Worm (Caenorhabditis elegans) whole organism, L1 larva: Measurements from ENCODE around the gene C17C3.1.

Experiments used
- C16A3.4 ChIP-seq: fragments of 150-350 bp; optimal IDR thresholded peaks from 2 replicates; lab custom pipeline; 2014; ENCODE audit warnings: missing biosample characterization, missing genetic modification characterization
- C34B4.2 ChIP-seq: sonication (generic microtip); optimal IDR thresholded peaks from 2 replicates; lab custom pipeline; 2017; ENCODE audit warnings: mild to moderate bottlenecking, missing genetic modification characterization, missing compliant biosample characterization
- F16B12.6 ChIP-seq: fragments of 150-350 bp; optimal IDR thresholded peaks from 2 replicates; lab custom pipeline; 2014; ENCODE audit warnings: missing biosample characterization, missing genetic modification characterization
- Y116A8C.19 ChIP-seq: sonication (generic microtip); optimal IDR thresholded peaks from 2 replicates; lab custom pipeline; 2016; ENCODE audit warnings: missing compliant biosample characterization, missing genetic modification characterization, borderline replicate concordance
- aha-1 ChIP-seq: fragments of 150-350 bp; optimal IDR thresholded peaks from 2 replicates; lab custom pipeline; 2014; ENCODE audit warnings: missing biosample characterization, missing genetic modification characterization
- alr-1 ChIP-seq: fragments of 200-800 bp; sonication (Bioruptor generic); optimal IDR thresholded peaks from 2 replicates; lab custom pipeline; 2018; ENCODE audit warnings: borderline replicate concordance, mild to moderate bottlenecking, missing genetic modification characterization, missing compliant biosample characterization
- aly-2 ChIP-seq: fragments of 150-350 bp; optimal IDR thresholded peaks from 2 replicates; lab custom pipeline; 2014; ENCODE audit warnings: missing biosample characterization, missing genetic modification characterization
- blmp-1 ChIP-seq: fragments of 150-350 bp; optimal IDR thresholded peaks from 2 replicates; lab custom pipeline; 2014; ENCODE audit warnings: missing biosample characterization, missing genetic modification characterization
- ceh-8 ChIP-seq: fragments of 200-800 bp; sonication (Bioruptor generic); optimal IDR thresholded peaks from 2 replicates; lab custom pipeline; 2018; ENCODE audit warnings: mild to moderate bottlenecking, missing genetic modification characterization, moderate library complexity, missing compliant biosample characterization
- ceh-82 ChIP-seq, 3 experiments: fragments of 150-350 bp in 1 of 3; sonication (generic microtip) in 2 of 3; optimal IDR thresholded peaks; 2 replicates each; lab custom pipeline; 2014 to 2017; ENCODE audit warnings: missing biosample characterization in 3 of 3, missing genetic modification characterization in 3 of 3
- dpl-1 ChIP-seq, 3 experiments: fragments of 150-350 bp in 2 of 3; sonication (generic microtip) in 1 of 3; optimal IDR thresholded peaks; 2 replicates each; lab custom pipeline; 2014 to 2017; ENCODE audit warnings: missing biosample characterization in 3 of 3, missing genetic modification characterization in 3 of 3, missing genetic modification reagents in 3 of 3
- efl-1 ChIP-seq, 4 experiments: fragments of 150-350 bp; optimal IDR thresholded peaks in 3 of 4; peaks in 1 of 4; 1 replicate in 1 of 4; 2 replicates in 3 of 4; lab custom pipeline; 2014; ENCODE audit warnings: missing biosample characterization in 2 of 4, missing genetic modification characterization in 2 of 4, missing genetic modification reagents in 2 of 4
- egl-27 ChIP-seq, 2 experiments: fragments of 150-350 bp in 1 of 2; sonication (generic microtip); optimal IDR thresholded peaks; 3 replicates each; lab custom pipeline; 2017 to 2018; ENCODE audit warnings: missing biosample characterization in 2 of 2, missing genetic modification characterization in 2 of 2, missing genetic modification reagents in 2 of 2
- elt-2 ChIP-seq: sonication (generic microtip); optimal IDR thresholded peaks from 2 replicates; lab custom pipeline; 2016; ENCODE audit warnings: missing genetic modification characterization, mild to moderate bottlenecking, inconsistent platforms, missing compliant biosample characterization, missing genetic modification reagents
- elt-3 ChIP-seq, 6 experiments: fragments of 150-350 bp in 1 of 6; sonication (generic microtip); optimal IDR thresholded peaks; 2 replicates each; lab custom pipeline; 2017 to 2018; ENCODE audit warnings: missing biosample characterization in 6 of 6, missing genetic modification characterization in 6 of 6, inconsistent platforms in 1 of 6
- fkh-10 ChIP-seq: sonication (generic microtip); optimal IDR thresholded peaks from 2 replicates; lab custom pipeline; 2017; ENCODE audit warnings: missing biosample characterization, missing genetic modification reagents, missing genetic modification characterization
- fkh-8 ChIP-seq: sonication (generic microtip); optimal IDR thresholded peaks from 2 replicates; lab custom pipeline; 2016; ENCODE audit warnings: mild to moderate bottlenecking, missing genetic modification characterization, missing compliant biosample characterization
- fos-1 ChIP-seq: fragments of 150-350 bp; optimal IDR thresholded peaks from 2 replicates; lab custom pipeline; 2014; ENCODE audit warnings: missing biosample characterization, missing genetic modification characterization
- hlh-4 ChIP-seq: sonication (generic microtip); optimal IDR thresholded peaks from 2 replicates; lab custom pipeline; 2016; ENCODE audit warnings: mild to moderate bottlenecking, missing genetic modification characterization, missing compliant biosample characterization
- hpl-2 ChIP-seq: fragments of 150-350 bp; optimal IDR thresholded peaks from 2 replicates; lab custom pipeline; 2014; ENCODE audit warnings: missing biosample characterization, missing genetic modification reagents, missing genetic modification characterization
- irx-1 ChIP-seq: sonication (generic microtip); optimal IDR thresholded peaks from 2 replicates; lab custom pipeline; 2016; ENCODE audit warnings: missing genetic modification characterization, missing compliant biosample characterization
- lin-13 ChIP-seq: fragments of 150-350 bp; optimal IDR thresholded peaks from 2 replicates; lab custom pipeline; 2014; ENCODE audit warnings: missing biosample characterization, missing genetic modification reagents, missing genetic modification characterization
- lin-14 ChIP-seq: fragments of 200-800 bp; sonication (Bioruptor generic); optimal IDR thresholded peaks from 2 replicates; lab custom pipeline; 2018; ENCODE audit warnings: mild to moderate bottlenecking, missing genetic modification characterization, moderate library complexity, missing compliant biosample characterization
- lin-15B ChIP-seq: fragments of 150-350 bp; sonication (generic microtip); optimal IDR thresholded peaks from 3 replicates; lab custom pipeline; 2014; ENCODE audit warnings: missing biosample characterization, missing genetic modification characterization
- lin-35 ChIP-seq, 2 experiments: fragments of 150-350 bp; optimal IDR thresholded peaks; 2 replicates each; lab custom pipeline; 2014; ENCODE audit warnings: missing biosample characterization in 2 of 2, missing genetic modification characterization in 2 of 2, missing genetic modification reagents in 2 of 2
- lin-39 ChIP-seq: fragments of 150-350 bp; optimal IDR thresholded peaks from 2 replicates; lab custom pipeline; 2014; ENCODE audit warnings: missing biosample characterization, missing genetic modification reagents, missing genetic modification characterization
- lsy-2 ChIP-seq, 2 experiments: fragments of 150-350 bp; optimal IDR thresholded peaks; 2 replicates each; lab custom pipeline; 2014; ENCODE audit warnings: missing biosample characterization in 2 of 2, missing genetic modification characterization in 2 of 2
- mef-2 ChIP-seq: fragments of 150-350 bp; optimal IDR thresholded peaks from 2 replicates; lab custom pipeline; 2014; ENCODE audit warnings: missing biosample characterization, missing genetic modification characterization
- mep-1 ChIP-seq: fragments of 150-350 bp; optimal IDR thresholded peaks from 2 replicates; lab custom pipeline; 2014; ENCODE audit warnings: missing biosample characterization, missing genetic modification characterization
- nhr-11 ChIP-seq: fragments of 150-350 bp; optimal IDR thresholded peaks from 2 replicates; lab custom pipeline; 2014; ENCODE audit warnings: missing biosample characterization, missing genetic modification characterization
- nhr-20 ChIP-seq: sonication (generic microtip); optimal IDR thresholded peaks from 2 replicates; lab custom pipeline; 2016; ENCODE audit warnings: mild to moderate bottlenecking, missing genetic modification characterization, missing compliant biosample characterization
- nhr-237 ChIP-seq: fragments of 150-350 bp; optimal IDR thresholded peaks from 2 replicates; lab custom pipeline; 2014; ENCODE audit warnings: missing biosample characterization, missing genetic modification characterization
- nhr-71 ChIP-seq: sonication (generic microtip); optimal IDR thresholded peaks from 2 replicates; lab custom pipeline; 2016; ENCODE audit warnings: mild to moderate bottlenecking, missing genetic modification characterization, moderate library complexity, missing compliant biosample characterization
- nhr-84 ChIP-seq: sonication (generic microtip); optimal IDR thresholded peaks from 2 replicates; lab custom pipeline; 2017; ENCODE audit warnings: missing biosample characterization, missing genetic modification characterization
- pax-3 ChIP-seq: fragments of 200-800 bp; sonication (Bioruptor generic); optimal IDR thresholded peaks from 2 replicates; lab custom pipeline; 2018; ENCODE audit warnings: mild to moderate bottlenecking, missing genetic modification characterization, moderate library complexity, missing compliant biosample characterization
- pqm-1 ChIP-seq: sonication (generic microtip); optimal IDR thresholded peaks from 3 replicates; lab custom pipeline; 2017; ENCODE audit warnings: missing biosample characterization, missing genetic modification characterization
- rnt-1 ChIP-seq: sonication (generic microtip); optimal IDR thresholded peaks from 2 replicates; lab custom pipeline; 2016; ENCODE audit warnings: mild to moderate bottlenecking, missing genetic modification characterization, moderate library complexity, missing compliant biosample characterization
- skn-1 ChIP-seq: fragments of 150-350 bp; optimal IDR thresholded peaks from 2 replicates; lab custom pipeline; 2014; ENCODE audit warnings: missing biosample characterization, missing genetic modification characterization
- sox-4 ChIP-seq: sonication (generic microtip); optimal IDR thresholded peaks from 2 replicates; lab custom pipeline; 2016; ENCODE audit warnings: missing genetic modification characterization, missing compliant biosample characterization
- sup-37 ChIP-seq: fragments of 200-800 bp; sonication (Bioruptor generic); optimal IDR thresholded peaks from 2 replicates; lab custom pipeline; 2018; ENCODE audit warnings: mild to moderate bottlenecking, missing genetic modification characterization, missing compliant biosample characterization
- swsn-7 ChIP-seq: sonication (generic microtip); optimal IDR thresholded peaks from 2 replicates; lab custom pipeline; 2016; ENCODE audit warnings: missing genetic modification characterization, missing compliant biosample characterization
- unc-130 ChIP-seq: fragments of 150-350 bp; optimal IDR thresholded peaks from 2 replicates; lab custom pipeline; 2017; ENCODE audit warnings: missing biosample characterization, missing genetic modification characterization, inconsistent platforms
- unc-62 ChIP-seq: fragments of 150-350 bp; optimal IDR thresholded peaks from 2 replicates; lab custom pipeline; 2014; ENCODE audit warnings: missing biosample characterization, missing genetic modification reagents, missing genetic modification characterization
- unc-98 ChIP-seq: fragments of 200-800 bp; sonication (Bioruptor generic); IDR thresholded peaks from 2 replicates; pipeline ENCODE4 v1.3.6; 2022; ENCODE audit warnings: missing genetic modification characterization, missing compliant biosample characterization
- vab-15 ChIP-seq: sonication (generic microtip); optimal IDR thresholded peaks from 2 replicates; lab custom pipeline; 2017; ENCODE audit warnings: missing genotype, mild to moderate bottlenecking, missing genetic modification characterization, missing compliant biosample characterization
- xbp-1 ChIP-seq: sonication (generic microtip); optimal IDR thresholded peaks from 2 replicates; lab custom pipeline; 2016; ENCODE audit warnings: missing genetic modification characterization, missing compliant biosample characterization
- ztf-4 ChIP-seq: fragments of 150-350 bp; optimal IDR thresholded peaks from 2 replicates; lab custom pipeline; 2014; ENCODE audit warnings: missing biosample characterization, missing genetic modification characterization

Gene C17C3.1

DNA sequence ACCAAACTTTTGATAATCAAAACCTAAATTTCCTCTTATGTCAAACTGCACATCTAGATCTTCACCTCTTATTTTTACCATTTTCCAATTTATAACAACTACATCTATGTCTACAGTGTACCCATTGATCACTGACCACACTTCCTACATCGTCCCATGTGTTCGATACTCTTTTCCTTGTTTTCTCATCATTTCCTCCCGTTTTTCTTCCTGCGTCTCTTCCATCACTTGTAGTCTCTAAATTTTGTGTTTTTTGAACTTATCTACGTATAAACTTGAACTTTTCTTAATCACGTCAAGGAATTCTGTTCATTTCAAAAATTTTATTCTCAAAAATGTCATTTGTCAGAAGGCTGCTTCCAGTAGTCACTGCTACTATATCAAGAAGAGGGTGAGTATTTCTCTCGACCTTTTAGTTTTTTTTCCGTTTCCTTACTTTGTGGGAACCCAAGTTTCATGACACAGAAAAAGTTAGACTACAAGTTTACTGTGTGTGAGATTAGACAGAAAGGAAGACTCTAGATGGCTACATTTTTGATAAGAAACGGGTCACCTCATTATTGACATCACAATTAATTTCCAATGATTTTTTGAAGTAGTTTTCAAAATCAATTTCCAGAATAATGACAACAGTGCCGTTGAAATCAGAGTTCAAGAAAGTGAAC lies 1.8 kb downstream of the C17C3.1 start (continued):
- TF ChIP-seq hpl-2 (GFP tag; lab: Kevin White, UChicago) (no peak), lin-13 (GFP tag; lab: Kevin White, UChicago) (peak; percentile 30), C34B4.2 (tag; lab: Kevin White, UChicago) (no peak), irx-1 (no peak), egl-27 (tag; optimal IDR thresholded peaks at IDR 0.05; lab: Kevin White, UChicago) (no peak), fkh-8 (no peak), blmp-1 (tag; lab: Kevin White, UChicago) (peak; percentile 13), aly-2 (no peak), unc-98 (no peak), vab-15 (tag; lab: Kevin White, UChicago) (no peak), nhr-11 (tag; lab: Kevin White, UChicago) (no peak), nhr-71 (tag; lab: Kevin White, UChicago) (peak; percentile 88), nhr-84 (tag; lab: Kevin White, UChicago) (no peak), nhr-237 (tag; lab: Kevin White, UChicago) (no peak), unc-130 (tag; lab: Kevin White, UChicago) (no peak), nhr-20 (tag; lab: Kevin White, UChicago) (peak; percentile 82), sup-37 (GFP tag; lab: Kevin White, UChicago) (no peak), lin-35 (GFP tag; optimal IDR thresholded peaks at IDR 0.05; lab: Kevin White, UChicago) (peak in 1 of 2 experiments; percentile 60), lsy-2 (tag; optimal IDR thresholded peaks at IDR 0.05; lab: Kevin White, UChicago) (peak in 1 of 2 experiments; percentile 40), skn-1 (peak; percentile 82), unc-62 (GFP tag; lab: Kevin White, UChicago) (no peak), aha-1 (no peak), lin-15B (tag; lab: Kevin White, UChicago) (no peak), lin-14 (peak; percentile 70), pax-3 (tag; lab: Kevin White, UChicago) (no peak), F16B12.6 (tag; lab: Kevin White, UChicago) (no peak), hlh-4 (no peak), Y116A8C.19 (tag; lab: Kevin White, UChicago) (no peak), alr-1 (no peak), fkh-10 (GFP tag; lab: Kevin White, UChicago) (no peak), elt-3 (tag; optimal IDR thresholded peaks at IDR 0.05; lab: Kevin White, UChicago) (peak in 2 of 6 experiments; percentile 25 to 78), sox-4 (tag; lab: Kevin White, UChicago) (no peak), xbp-1 (tag; lab: Kevin White, UChicago) (no peak), rnt-1 (tag; lab: Kevin White, UChicago) (no peak), mef-2 (tag; lab: Kevin White, UChicago) (no peak), mep-1 (tag; lab: Kevin White, UChicago) (no peak)
- TF ChIP-seq, all 84 proteins: peak for 20

DNA sequence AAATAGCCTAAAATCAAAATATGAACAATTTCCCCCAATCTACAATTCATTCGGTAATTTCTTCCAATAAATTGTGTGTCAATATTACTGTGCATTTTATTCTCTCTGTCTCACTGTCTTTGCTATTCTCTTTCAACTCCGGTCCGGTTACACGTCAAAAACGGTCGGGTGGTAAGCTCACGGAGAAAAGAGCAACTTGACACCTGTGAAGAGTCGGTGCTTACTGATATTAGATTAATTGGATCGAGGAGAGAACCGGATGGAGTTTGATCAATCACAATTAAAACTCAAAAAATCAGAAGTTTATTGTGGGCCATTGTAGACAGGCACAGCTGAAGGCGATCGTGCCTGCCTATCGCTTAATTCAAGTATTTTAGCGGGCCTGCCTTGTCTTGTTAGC lies 4.6 kb downstream of the C17C3.1 start:
- TF ChIP-seq ceh-8 (GFP tag; lab: Kevin White, UChicago) (no peak), elt-2 (peak; percentile 11), nhr-71 (tag; lab: Kevin White, UChicago) (peak; percentile 16), lin-13 (GFP tag; lab: Kevin White, UChicago) (no peak), nhr-20 (tag; lab: Kevin White, UChicago) (peak; percentile 3), elt-3 (tag; optimal IDR thresholded peaks at IDR 0.05; lab: Kevin White, UChicago) (no peak)

DNA sequence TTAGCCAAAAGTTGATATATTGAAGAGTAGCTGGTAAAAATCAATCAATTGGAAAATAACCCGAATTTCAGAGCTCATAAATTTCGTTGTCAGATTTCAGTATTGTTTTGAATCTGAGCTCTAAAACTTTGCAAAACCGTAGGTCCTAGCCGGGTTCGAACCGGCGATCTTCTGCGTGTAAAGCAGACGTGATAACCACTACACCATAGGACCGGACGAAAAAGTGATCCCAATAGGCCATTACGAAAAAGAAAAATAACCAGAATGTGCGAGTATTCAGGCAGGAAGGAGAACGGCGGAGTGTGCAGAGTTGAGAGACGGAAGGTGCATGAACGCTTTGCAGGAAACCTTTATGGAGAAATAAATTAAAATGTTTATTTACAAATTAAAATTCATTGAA lies 6.7 kb downstream of the C17C3.1 start:
- TF ChIP-seq ztf-4 (tag; lab: Kevin White, UChicago) (no peak), dpl-1 (GFP tag; optimal IDR thresholded peaks at IDR 0.05; lab: Kevin White, UChicago) (peak; percentile 18 to 31 (median 29)), mep-1 (tag; lab: Kevin White, UChicago) (no peak), C16A3.4 (tag; lab: Kevin White, UChicago) (peak; percentile 54), lin-14 (peak; percentile 30), nhr-237 (tag; lab: Kevin White, UChicago) (no peak), fkh-10 (GFP tag; lab: Kevin White, UChicago) (no peak), xbp-1 (tag; lab: Kevin White, UChicago) (peak; percentile 5), lsy-2 (tag; optimal IDR thresholded peaks at IDR 0.05; lab: Kevin White, UChicago) (peak in 1 of 2 experiments; percentile 60), swsn-7 (tag; lab: Kevin White, UChicago) (peak; percentile 34), pqm-1 (tag; lab: Kevin White, UChicago) (no peak), ceh-82 (tag; optimal IDR thresholded peaks at IDR 0.05; lab: Kevin White, UChicago) (peak in 1 of 3 experiments; percentile 6), elt-2 (peak; percentile 37), lin-39 (no peak), efl-1 (optimal IDR thresholded peaks at IDR 0.05; lab: Kevin White, UChicago) (peak; percentile 28 to 51), efl-1 (GFP tag; optimal IDR thresholded peaks at IDR 0.05 in 1 of 2; lab: Kevin White, UChicago) (peak; percentile 13 to 76), elt-3 (tag; optimal IDR thresholded peaks at IDR 0.05; lab: Kevin White, UChicago) (no peak), fkh-8 (peak; percentile 66), fos-1 (tag; lab: Kevin White, UChicago) (no peak), lin-15B (tag; lab: Kevin White, UChicago) (no peak)
